Fruit fly (Drosophila melanogaster): ENCODE measurements around the gene Pdha.
A peak's percentile ranks its signal among the peaks of the same experiment; 100 is the strongest.

The Pdha gene

dm6 chrX:4684444-4684924 lies 17.6 kb upstream of the Pdha start (continued):
- no peak for TF ChIP-seq sima (GFP tag; optimal IDR thresholded peaks at IDR 0.05)
- peak; percentile 65 for TF ChIP-seq CG17912 (GFP tag; optimal IDR thresholded peaks at IDR 0.05)
- peak; percentile 64 for TF ChIP-seq CG4424 (GFP tag; optimal IDR thresholded peaks at IDR 0.05)
- peak; percentile 78 for TF ChIP-seq CG4328 (GFP tag; optimal IDR thresholded peaks at IDR 0.05)
- TF ChIP-seq Pdp1 (GFP tag; optimal IDR thresholded peaks at IDR 0.05) = peak; percentile 84 to 100
- TF ChIP-seq Dip2 (GFP tag; IDR thresholded peaks at IDR 0.05) = no peak
- TF ChIP-seq usp (GFP tag; optimal IDR thresholded peaks at IDR 0.05) = no peak
- peak; percentile 78 for TF ChIP-seq CG16863 (GFP tag; optimal IDR thresholded peaks at IDR 0.05)
- peak; percentile 86 for TF ChIP-seq CG14667 (GFP tag; IDR thresholded peaks at IDR 0.05)
- TF ChIP-seq mirr (GFP tag; optimal IDR thresholded peaks at IDR 0.05) = peak; percentile 85
- TF ChIP-seq CG6654 (GFP tag; optimal IDR thresholded peaks at IDR 0.05) = peak; percentile 39
- peak; percentile 72 for TF ChIP-seq CG9797 (GFP tag; optimal IDR thresholded peaks at IDR 0.05)
- peak; percentile 84 for TF ChIP-seq CG8944 (GFP tag; optimal IDR thresholded peaks at IDR 0.05)
- TF ChIP-seq oc (tag; optimal IDR thresholded peaks at IDR 0.05) = peak; percentile 51
- peak; percentile 80 for TF ChIP-seq dmrt99B (tag; optimal IDR thresholded peaks at IDR 0.05)
- TF ChIP-seq Nf-YC (tag; optimal IDR thresholded peaks at IDR 0.05) = peak; percentile 87
- peak; percentile 88 for TF ChIP-seq Side (GFP tag; optimal IDR thresholded peaks at IDR 0.05)
- TF ChIP-seq HLH4C (GFP tag; IDR thresholded peaks at IDR 0.05; ENCODE audit: partially characterized antibody) = peak; percentile 74
- peak; percentile 81 for TF ChIP-seq CG9609 (GFP tag; optimal IDR thresholded peaks at IDR 0.05)
- TF ChIP-seq org-1 (GFP tag; optimal IDR thresholded peaks at IDR 0.05) = peak; percentile 58
- peak; percentile 16 for TF ChIP-seq pfk (GFP tag; optimal IDR thresholded peaks at IDR 0.05)
- TF ChIP-seq CG4820 (GFP tag; optimal IDR thresholded peaks at IDR 0.05) = peak; percentile 68
- peak; percentile 77 for TF ChIP-seq danr (GFP tag; IDR thresholded peaks at IDR 0.05)
- TF ChIP-seq pan (optimal IDR thresholded peaks at IDR 0.05) = no peak
- TF ChIP-seq pan (GFP tag; optimal IDR thresholded peaks at IDR 0.05 in 1 of 2, IDR thresholded peaks at IDR 0.05 in 1 of 2) = peak in 1 of 2 experiments; percentile 93
- peak; percentile 90 for TF ChIP-seq BEAF-32 (GFP tag; optimal IDR thresholded peaks at IDR 0.05)
- TF ChIP-seq CrebB (tag; optimal IDR thresholded peaks at IDR 0.05) = peak; percentile 79
- peak; percentile 52 for TF ChIP-seq Poxn (GFP tag; IDR thresholded peaks at IDR 0.05)
- peak; percentile 73; the same call in 2 of the 3 replicates for TF ChIP-seq CG3726 (GFP tag; IDR thresholded peaks at IDR 0.05)
- peak; percentile 23; the same call in 1 of the 2 replicates for TF ChIP-seq onecut (GFP tag; IDR thresholded peaks at IDR 0.05)
- TF ChIP-seq vnd (GFP tag; IDR thresholded peaks at IDR 0.05; ENCODE audit: partially characterized antibody) = peak; percentile 73
- TF ChIP-seq row (GFP tag; IDR thresholded peaks at IDR 0.05) = peak; percentile 92
- TF ChIP-seq CG4707 (GFP tag; optimal IDR thresholded peaks at IDR 0.05) = no peak
- no peak for TF ChIP-seq pita (GFP tag; optimal IDR thresholded peaks at IDR 0.05)
- peak; percentile 75 for TF ChIP-seq CG2129 (GFP tag; IDR thresholded peaks at IDR 0.05; ENCODE audit: partially characterized antibody)
- peak; percentile 44 for TF ChIP-seq CG7928 (GFP tag; optimal IDR thresholded peaks at IDR 0.05)
- peak; percentile 54 for TF ChIP-seq zen (tag; optimal IDR thresholded peaks at IDR 0.05)
- peak; percentile 93 for TF ChIP-seq CG7786 (GFP tag; optimal IDR thresholded peaks at IDR 0.05)
- TF ChIP-seq al (GFP tag; IDR thresholded peaks at IDR 0.05) = peak; percentile 87
- peak; percentile 73 for TF ChIP-seq ems (GFP tag; optimal IDR thresholded peaks at IDR 0.05)
- peak in 1 of 3 experiments; percentile 33 for TF ChIP-seq lola (GFP tag; optimal IDR thresholded peaks at IDR 0.05)
- TF ChIP-seq Meics (GFP tag; optimal IDR thresholded peaks at IDR 0.05) = peak; percentile 84
- TF ChIP-seq CG10654 (GFP tag; optimal IDR thresholded peaks at IDR 0.05) = peak; percentile 61
- TF ChIP-seq TFAM (GFP tag; optimal IDR thresholded peaks at IDR 0.05) = no peak
- TF ChIP-seq CG17568 (GFP tag; optimal IDR thresholded peaks at IDR 0.05) = peak; percentile 57
- TF ChIP-seq CG15011 (GFP tag; optimal IDR thresholded peaks at IDR 0.05) = peak; percentile 57
- peak; percentile 86 for TF ChIP-seq esg (GFP tag; conservative IDR thresholded peaks at IDR 0.05)
- TF ChIP-seq Ets97D (GFP tag; optimal IDR thresholded peaks at IDR 0.05) = peak; percentile 89
- TF ChIP-seq btn (GFP tag; optimal IDR thresholded peaks at IDR 0.05) = peak; percentile 47
- TF ChIP-seq kah (GFP tag; optimal IDR thresholded peaks at IDR 0.05) = no peak
